Worm (Caenorhabditis elegans) whole organism, midembryonic: ENCODE results near the gene ZC404.2.

Experiments used
- T22C8.4 ChIP-seq: fragments of 200-800 bp; sonication (Bioruptor generic); IDR thresholded peaks from 2 replicates; pipeline ENCODE4 v1.3.6; 2022; ENCODE audit warnings: missing genetic modification characterization, missing compliant biosample characterization
- flt-1 ChIP-seq: fragments of 200-800 bp; sonication (Bioruptor generic); IDR thresholded peaks from 2 replicates; pipeline ENCODE4 v1.3.6; 2022; ENCODE audit warnings: missing genetic modification characterization, missing compliant biosample characterization
- med-1 ChIP-seq: sonication (generic microtip); optimal IDR thresholded peaks from 2 replicates; lab custom pipeline; 2017; ENCODE audit warnings: missing genetic modification characterization, mild to moderate bottlenecking, missing compliant biosample characterization, antibody characterized with exemption, missing genetic modification reagents; ENCODE audit not compliant: insufficient read depth
- ref-1 ChIP-seq: fragments of 200-800 bp; sonication (Bioruptor generic); conservative IDR thresholded peaks from 2 replicates; pipeline ENCODE4 v1.3.6; 2022; ENCODE audit warnings: missing genetic modification reagents, missing genetic modification characterization, missing compliant biosample characterization
- tab-1 ChIP-seq: fragments of 200-800 bp; sonication (Bioruptor generic); IDR thresholded peaks from 2 replicates; pipeline ENCODE4 v1.3.6; 2022; ENCODE audit warnings: missing genetic modification characterization, missing compliant biosample characterization
- ztf-23 ChIP-seq: fragments of 200-800 bp; sonication (Bioruptor generic); IDR thresholded peaks from 2 replicates; pipeline ENCODE4 v1.3.6; 2022; ENCODE audit warnings: missing genetic modification reagents, missing genetic modification characterization, missing compliant biosample characterization
- ztf-29 ChIP-seq: fragments of 200-800 bp; sonication (Bioruptor generic); IDR thresholded peaks from 2 replicates; pipeline ENCODE4 v1.3.6; 2022; ENCODE audit warnings: missing genetic modification reagents, missing genetic modification characterization, missing compliant biosample characterization

DNA sequence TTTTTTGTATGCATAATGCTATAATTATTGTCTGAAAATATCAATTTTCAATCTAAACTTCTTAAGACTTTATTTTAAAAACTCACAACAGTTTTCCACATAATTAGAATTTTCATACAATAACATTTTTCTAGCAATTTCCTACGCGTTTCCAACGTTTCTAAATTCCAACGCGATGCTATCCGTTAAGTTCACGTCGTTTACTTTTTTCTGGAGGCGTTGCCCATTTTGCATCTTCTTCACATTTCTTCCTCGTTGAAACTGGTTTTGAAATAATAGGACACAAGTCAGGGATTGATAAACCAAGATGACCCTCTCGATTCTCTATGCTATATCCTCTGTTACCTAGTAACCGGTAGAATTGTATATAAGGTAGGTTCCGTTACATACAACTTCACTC lies 47.5 kb downstream of the ZC404.2 start, which contains the start of the genes T15B7.14 and col-143:
- TF ChIP-seq med-1 (GFP tag; lab: Kevin White, UChicago) (no peak), flt-1 (no peak), ztf-23 (GFP tag; lab: Robert Waterston, UW) (no peak), ref-1 (GFP tag; lab: Robert Waterston, UW) (no peak), T22C8.4 (GFP tag; lab: Robert Waterston, UW) (no peak), ztf-29 (GFP tag; lab: Robert Waterston, UW) (no peak), tab-1 (GFP tag; lab: Robert Waterston, UW) (no peak)
